Fruit fly (Drosophila melanogaster) whole organism, prepupa: ENCODE results near the gene Taf10b.

Experiments
- Blimp-1 ChIP-seq: fragments of 200-800 bp; sonication (Bioruptor generic); optimal IDR thresholded peaks from 3 replicates; lab custom pipeline; 2017; ENCODE audit warnings: missing biosample characterization, missing genetic modification characterization, mild to moderate bottlenecking, moderate library complexity, missing genetic modification reagents
- CG11902 ChIP-seq: fragments of 200-800 bp; sonication (Bioruptor generic); optimal IDR thresholded peaks from 3 replicates; lab custom pipeline; 2016; ENCODE audit warnings: missing biosample characterization, missing genetic modification characterization
- CG16779 ChIP-seq: fragments of 200-800 bp; sonication (Bioruptor generic); optimal IDR thresholded peaks from 3 replicates; lab custom pipeline; 2017; ENCODE audit warnings: missing biosample characterization, mild to moderate bottlenecking, missing genetic modification characterization
- CG3032 ChIP-seq: fragments of 200-800 bp; optimal IDR thresholded peaks from 2 replicates; lab custom pipeline; 2019; ENCODE audit warnings: missing biosample characterization, mild to moderate bottlenecking, missing genetic modification characterization, moderate library complexity
- CG31627 ChIP-seq: fragments of 200-800 bp; sonication (Bioruptor generic); optimal IDR thresholded peaks from 3 replicates; lab custom pipeline; 2016; ENCODE audit warnings: missing biosample characterization, missing genetic modification characterization
- CG34406 ChIP-seq: fragments of 200-800 bp; sonication (Bioruptor generic); optimal IDR thresholded peaks from 3 replicates; lab custom pipeline; 2016; ENCODE audit warnings: missing biosample characterization, missing genetic modification characterization
- CG3919 ChIP-seq: fragments of 200-800 bp; sonication (Bioruptor generic); optimal IDR thresholded peaks from 3 replicates; lab custom pipeline; 2016; ENCODE audit warnings: missing biosample characterization, missing genetic modification characterization
- CG4318 ChIP-seq: fragments of 200-800 bp; sonication (Bioruptor generic); optimal IDR thresholded peaks from 3 replicates; lab custom pipeline; 2017; ENCODE audit warnings: missing biosample characterization, mild to moderate bottlenecking, missing genetic modification characterization
- CG6792 ChIP-seq: fragments of 200-800 bp; sonication (Bioruptor generic); optimal IDR thresholded peaks from 3 replicates; lab custom pipeline; 2016; ENCODE audit warnings: missing biosample characterization, missing genetic modification characterization
- CG6854 ChIP-seq: fragments of 200-800 bp; sonication (Bioruptor generic); optimal IDR thresholded peaks from 2 replicates; lab custom pipeline; 2017; ENCODE audit warnings: missing biosample characterization, mild to moderate bottlenecking, missing genetic modification characterization
- CG8119 ChIP-seq: fragments of 200-800 bp; sonication (Bioruptor generic); IDR thresholded peaks from 3 replicates; pipeline ENCODE4 v1.3.6; 2022; ENCODE audit warnings: missing biosample characterization, missing genetic modification characterization
- CG8632 ChIP-seq: fragments of 200-800 bp; sonication (Bioruptor generic); optimal IDR thresholded peaks from 3 replicates; lab custom pipeline; 2016; ENCODE audit warnings: missing biosample characterization, missing genetic modification characterization
- CG9139 ChIP-seq: fragments of 200-800 bp; sonication (Bioruptor generic); optimal IDR thresholded peaks from 3 replicates; lab custom pipeline; 2017; ENCODE audit warnings: missing biosample characterization, mild to moderate bottlenecking, missing genetic modification characterization
- Eip78C ChIP-seq: fragments of 200-800 bp; sonication (Bioruptor generic); peaks from one replicate; lab custom pipeline; 2016; ENCODE audit warnings: missing biosample characterization, missing genetic modification characterization
- Ets96B ChIP-seq: fragments of 200-800 bp; optimal IDR thresholded peaks from 2 replicates; lab custom pipeline; 2019; ENCODE audit warnings: missing biosample characterization, mild to moderate bottlenecking, missing genetic modification characterization, moderate library complexity
- Hr39 ChIP-seq: fragments of 200-800 bp; sonication (Bioruptor generic); optimal IDR thresholded peaks from 2 replicates; lab custom pipeline; 2016; ENCODE audit warnings: missing biosample characterization, missing genetic modification characterization
- Lpt ChIP-seq: fragments of 200-800 bp; sonication (Bioruptor generic); optimal IDR thresholded peaks from 3 replicates; lab custom pipeline; 2016; ENCODE audit warnings: missing biosample characterization, missing genetic modification characterization
- Met ChIP-seq: fragments of 200-800 bp; sonication (Bioruptor generic); optimal IDR thresholded peaks from 3 replicates; lab custom pipeline; 2016; ENCODE audit warnings: missing biosample characterization, missing genetic modification characterization
- Smox ChIP-seq: fragments of 200-800 bp; sonication (Bioruptor generic); optimal IDR thresholded peaks from 3 replicates; lab custom pipeline; 2016; ENCODE audit warnings: missing biosample characterization, missing genetic modification characterization
- Sox102F ChIP-seq: fragments of 200-800 bp; sonication (Bioruptor generic); optimal IDR thresholded peaks from 2 replicates; lab custom pipeline; 2016; ENCODE audit warnings: missing biosample characterization, mild to moderate bottlenecking, missing genetic modification characterization
- Sox14 ChIP-seq: fragments of 200-800 bp; sonication (Bioruptor generic); optimal IDR thresholded peaks from 3 replicates; lab custom pipeline; 2016; ENCODE audit warnings: missing biosample characterization, missing genetic modification characterization
- Sox15 ChIP-seq: fragments of 200-800 bp; sonication (Bioruptor generic); optimal IDR thresholded peaks from 3 replicates; lab custom pipeline; 2016; ENCODE audit warnings: missing biosample characterization, missing genetic modification characterization
- achi ChIP-seq: fragments of 200-800 bp; sonication (Bioruptor generic); optimal IDR thresholded peaks from 3 replicates; lab custom pipeline; 2016; ENCODE audit warnings: missing biosample characterization, missing genetic modification characterization
- cyc ChIP-seq: fragments of 200-800 bp; sonication (Bioruptor generic); optimal IDR thresholded peaks from 3 replicates; lab custom pipeline; 2016; ENCODE audit warnings: missing biosample characterization, missing genetic modification characterization
- dac ChIP-seq: fragments of 200-800 bp; sonication (Bioruptor generic); optimal IDR thresholded peaks from 2 replicates; lab custom pipeline; 2017; ENCODE audit warnings: missing biosample characterization, mild to moderate bottlenecking, missing genetic modification characterization
- dsx ChIP-seq: fragments of 200-800 bp; optimal IDR thresholded peaks from 3 replicates; lab custom pipeline; 2019; ENCODE audit warnings: missing biosample characterization, mild to moderate bottlenecking, missing genetic modification characterization, moderate library complexity; ENCODE audit not compliant: poor library complexity, severe bottlenecking
- eg ChIP-seq: fragments of 200-800 bp; sonication (Bioruptor generic); IDR thresholded peaks from 3 replicates; pipeline ENCODE4 v1.3.6; 2022; ENCODE audit warnings: missing biosample characterization, missing genetic modification characterization
- esn ChIP-seq: fragments of 200-800 bp; sonication (Bioruptor generic); optimal IDR thresholded peaks from 2 replicates; lab custom pipeline; 2016; ENCODE audit warnings: missing biosample characterization, mild to moderate bottlenecking, missing genetic modification characterization, moderate library complexity
- fd59A ChIP-seq: fragments of 200-800 bp; sonication (Bioruptor generic); optimal IDR thresholded peaks from 2 replicates; lab custom pipeline; 2017; ENCODE audit warnings: missing biosample characterization, mild to moderate bottlenecking, missing genetic modification characterization, missing genetic modification reagents
- fkh ChIP-seq: fragments of 200-800 bp; sonication (Bioruptor generic); optimal IDR thresholded peaks from 3 replicates; lab custom pipeline; 2017; ENCODE audit warnings: missing biosample characterization, mild to moderate bottlenecking, missing genetic modification characterization, moderate library complexity
- net ChIP-seq: fragments of 200-800 bp; sonication (Bioruptor generic); optimal IDR thresholded peaks from 3 replicates; lab custom pipeline; 2016; ENCODE audit warnings: missing biosample characterization, missing genetic modification characterization
- pdm3 ChIP-seq: fragments of 200-800 bp; sonication (Bioruptor generic); optimal IDR thresholded peaks from 3 replicates; lab custom pipeline; 2016; ENCODE audit warnings: missing biosample characterization, missing genetic modification characterization
- salr ChIP-seq, 2 experiments: fragments of 200-800 bp; sonication (Bioruptor generic); optimal IDR thresholded peaks; 3 replicates each; lab custom pipeline; 2016 to 2018; ENCODE audit warnings: missing biosample characterization in 2 of 2, missing genetic modification characterization in 2 of 2, mild to moderate bottlenecking in 1 of 2
- ss ChIP-seq, 2 experiments: fragments of 200-800 bp; sonication (Bioruptor generic); optimal IDR thresholded peaks; 2 replicates in 1 of 2; 3 replicates in 1 of 2; lab custom pipeline; 2017 to 2018; ENCODE audit warnings: mild to moderate bottlenecking in 2 of 2, missing biosample characterization in 2 of 2, missing genetic modification characterization in 2 of 2, moderate library complexity in 1 of 2
- svp ChIP-seq: fragments of 200-800 bp; sonication (Bioruptor generic); peaks from one replicate; lab custom pipeline; 2016; ENCODE audit warnings: missing biosample characterization, missing genetic modification characterization
- vri ChIP-seq: fragments of 200-800 bp; sonication (Bioruptor generic); optimal IDR thresholded peaks from 3 replicates; lab custom pipeline; 2016; ENCODE audit warnings: missing biosample characterization, mild to moderate bottlenecking, missing genetic modification characterization

Taf10b gene

DNA sequence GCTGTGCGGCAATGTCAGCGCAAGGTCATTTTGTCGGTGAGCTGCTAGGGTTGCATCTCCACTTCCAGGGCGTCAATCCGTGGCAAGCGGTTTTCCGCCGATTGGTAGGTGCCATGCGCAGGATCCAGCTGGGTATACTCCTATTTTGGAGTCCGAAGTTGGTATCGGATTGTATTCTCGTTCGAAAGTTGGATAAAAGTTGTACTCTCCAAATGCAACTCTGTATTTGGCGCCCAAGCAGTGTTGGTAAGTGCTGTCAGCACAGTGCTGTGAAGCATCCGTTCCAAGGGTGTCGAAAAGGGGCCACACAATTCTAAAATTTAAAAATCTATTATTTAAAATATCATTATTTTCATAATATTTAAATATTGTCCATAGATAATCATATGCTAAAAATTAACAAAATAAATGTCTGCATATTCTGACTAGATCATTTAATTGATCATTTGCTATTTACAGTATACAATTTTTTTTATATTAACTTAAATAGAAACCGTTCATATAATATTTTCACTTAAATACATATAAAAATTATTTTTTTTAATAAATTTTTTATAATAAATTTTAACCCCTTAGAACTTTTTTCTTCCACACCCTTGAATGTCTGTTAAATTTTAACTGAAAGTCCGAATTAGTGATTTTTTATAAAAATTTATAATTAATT is 19.0 kb downstream of the Taf10b start (continued):
- TF ChIP-seq CG9139 (GFP tag; lab: Kevin White, UChicago) (no peak), vri (GFP tag; lab: Kevin White, UChicago) (no peak), fkh (GFP tag; lab: Kevin White, UChicago) (no peak), CG6854 (GFP tag; lab: Kevin White, UChicago) (peak; percentile 72), achi (GFP tag; lab: Kevin White, UChicago) (peak; percentile 86), CG8632 (peak; percentile 89), Sox102F (GFP tag; lab: Kevin White, UChicago) (no peak), Blimp-1 (GFP tag; lab: Kevin White, UChicago) (peak; percentile 82), Sox14 (peak; percentile 88), CG16779 (tag; lab: Kevin White, UChicago) (no peak), fd59A (GFP tag; lab: Kevin White, UChicago) (peak; percentile 68), ss (GFP tag; optimal IDR thresholded peaks at IDR 0.05; lab: Kevin White, UChicago) (peak in 1 of 2 experiments; percentile 87)

DNA sequence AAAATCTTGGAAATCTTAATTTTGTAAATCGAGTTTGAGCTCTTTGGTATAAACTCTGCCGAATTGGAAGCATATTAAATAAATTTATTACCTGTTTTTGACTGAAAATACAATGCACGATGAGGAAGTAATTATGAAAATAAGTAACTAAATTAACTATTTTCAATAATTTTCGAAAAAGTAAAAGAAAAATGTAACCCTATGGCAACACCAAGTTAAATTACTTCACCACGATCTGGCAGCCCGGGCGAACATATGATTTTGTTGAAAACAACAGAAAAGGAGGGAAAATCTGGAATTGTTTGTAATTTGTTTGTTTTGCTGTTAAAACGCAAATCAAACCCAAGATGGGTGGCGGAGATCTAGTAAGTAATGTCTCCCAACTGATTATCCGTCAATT is 22.8 kb downstream of the Taf10b start, which contains the start of the genes CG9961 and Cwc25:
Gene CG9961 (minus strand): TSS at position 83 of the 400 bp plus-strand sequence.
Gene Cwc25 (plus strand): TSS at position 247 of the 400 bp plus-strand sequence.
- TF ChIP-seq cyc (GFP tag; lab: Kevin White, UChicago), result no peak
- no peak for TF ChIP-seq dac (GFP tag; lab: Kevin White, UChicago)
- no peak for TF ChIP-seq Eip78C (GFP tag; lab: Kevin White, UChicago)
- TF ChIP-seq Sox102F (GFP tag; lab: Kevin White, UChicago), result no peak
- TF ChIP-seq dsx (GFP tag; lab: Kevin White, UChicago), result peak; percentile 31
- TF ChIP-seq CG3032 (tag; lab: Kevin White, UChicago), result peak; percentile 25
- no peak for TF ChIP-seq CG3919 (GFP tag; lab: Kevin White, UChicago)
- TF ChIP-seq pdm3 (GFP tag; lab: Kevin White, UChicago), result no peak
- TF ChIP-seq fd59A (GFP tag; lab: Kevin White, UChicago), result no peak

DNA sequence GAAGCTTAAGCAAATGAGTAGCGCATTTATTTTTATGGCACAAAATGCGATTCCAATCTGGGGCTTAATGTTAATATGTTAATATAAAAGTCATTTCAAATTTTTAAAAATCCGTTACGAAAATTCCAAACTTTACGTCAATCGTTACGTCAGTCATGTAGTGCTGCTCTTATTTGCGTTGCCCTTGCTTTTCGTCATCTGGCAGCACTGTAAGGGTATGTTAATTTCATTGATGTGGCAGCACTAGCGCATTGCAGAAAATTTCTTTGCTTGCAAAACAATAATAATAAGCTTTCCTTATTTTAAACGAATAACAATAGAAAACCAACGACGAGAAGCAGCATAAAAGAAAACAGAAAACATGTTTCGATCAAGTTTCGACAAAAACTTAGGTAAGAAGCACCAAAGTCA is 27.8 kb downstream of the Taf10b start, which contains the start of gene Hrs:
Gene Hrs (plus strand): TSS at position 167 of the 411 bp plus-strand sequence.
- TF ChIP-seq CG11902 (GFP tag; lab: Kevin White, UChicago) (no peak), CG9139 (GFP tag; lab: Kevin White, UChicago) (no peak), eg (GFP tag; lab: Robert Waterston, UW) (no peak), CG6854 (GFP tag; lab: Kevin White, UChicago) (no peak), CG4318 (no peak), CG8119 (no peak), svp (peak; percentile 25), Met (GFP tag; lab: Kevin White, UChicago) (no peak), CG6792 (GFP tag; lab: Kevin White, UChicago) (no peak), CG16779 (tag; lab: Kevin White, UChicago) (no peak), Sox102F (GFP tag; lab: Kevin White, UChicago) (no peak), Ets96B (tag; lab: Kevin White, UChicago) (no peak), CG3032 (tag; lab: Kevin White, UChicago) (peak; percentile 25), esn (GFP tag; lab: Kevin White, UChicago) (peak; percentile 22), cyc (GFP tag; lab: Kevin White, UChicago) (no peak), CG34406 (GFP tag; lab: Kevin White, UChicago) (no peak), Hr39 (GFP tag; lab: Kevin White, UChicago) (no peak), Sox14 (peak; percentile 53), Sox15 (GFP tag; lab: Kevin White, UChicago) (no peak), dsx (GFP tag; lab: Kevin White, UChicago) (no peak), CG31627 (GFP tag; lab: Kevin White, UChicago) (no peak), ss (GFP tag; optimal IDR thresholded peaks at IDR 0.05; lab: Kevin White, UChicago) (no peak), fkh (GFP tag; lab: Kevin White, UChicago) (no peak)

DNA sequence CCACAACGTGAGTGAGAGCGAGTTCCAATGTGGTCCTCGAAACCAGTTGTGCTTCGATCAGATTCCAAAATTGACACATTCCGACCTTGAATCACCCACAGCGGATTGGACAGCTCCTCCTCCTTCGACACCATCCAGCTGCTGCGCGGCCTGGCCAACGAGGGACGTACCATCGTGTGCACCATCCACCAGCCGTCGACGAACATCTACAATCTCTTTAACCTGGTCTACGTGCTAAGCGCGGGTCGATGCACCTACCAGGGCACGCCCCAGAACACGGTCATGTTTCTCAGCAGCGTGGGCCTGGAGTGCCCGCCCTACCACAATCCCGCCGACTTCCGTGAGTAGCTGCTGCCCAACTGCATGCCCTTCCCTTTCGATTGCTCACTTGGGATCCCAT is 30.1 kb downstream of the Taf10b start:
- TF ChIP-seq CG8119 (no peak), achi (GFP tag; lab: Kevin White, UChicago) (no peak), Smox (GFP tag; lab: Kevin White, UChicago) (no peak), fkh (GFP tag; lab: Kevin White, UChicago) (no peak), net (GFP tag; lab: Kevin White, UChicago) (no peak), Lpt (no peak), CG6792 (GFP tag; lab: Kevin White, UChicago) (no peak), CG3919 (GFP tag; lab: Kevin White, UChicago) (no peak), salr (GFP tag; optimal IDR thresholded peaks at IDR 0.05; lab: Kevin White, UChicago) (no peak), dac (GFP tag; lab: Kevin White, UChicago) (no peak), CG8632 (no peak)
